Fruit fly (Drosophila melanogaster) whole organism, embryonic: ENCODE data around the gene Appl.

Experiments used
- Atf3 ChIP-seq: fragments of 200-800 bp; sonication (Bioruptor generic); optimal IDR thresholded peaks from 3 replicates; lab custom pipeline; 2016; ENCODE audit warnings: missing biosample characterization, missing genetic modification characterization
- CG10267 ChIP-seq: fragments of 200-800 bp; sonication (Bioruptor generic); optimal IDR thresholded peaks from 2 replicates; lab custom pipeline; 2018; ENCODE audit warnings: missing biosample characterization, mild to moderate bottlenecking, missing genetic modification characterization, moderate library complexity
- CG11456 ChIP-seq: fragments of 200-800 bp; sonication (Bioruptor generic); IDR thresholded peaks from 3 replicates; pipeline ENCODE4 v1.3.6; 2022; ENCODE audit warnings: missing biosample characterization, missing genetic modification characterization
- CG14441 ChIP-seq: fragments of 200-800 bp; sonication (Bioruptor generic); IDR thresholded peaks from 2 replicates; pipeline ENCODE4 v1.3.6; 2022; ENCODE audit warnings: missing biosample characterization, missing genetic modification characterization
- CG15073 ChIP-seq: fragments of 200-800 bp; sonication (Bioruptor generic); optimal IDR thresholded peaks from 2 replicates; lab custom pipeline; 2016; ENCODE audit warnings: missing biosample characterization, missing genetic modification characterization
- CG15514 ChIP-seq: fragments of 200-800 bp; sonication (Bioruptor generic); optimal IDR thresholded peaks from 3 replicates; lab custom pipeline; 2017; ENCODE audit warnings: missing biosample characterization, missing genetic modification characterization, mild to moderate bottlenecking, moderate library complexity, missing genetic modification reagents
- CG16813 ChIP-seq: fragments of 200-800 bp; sonication (Bioruptor generic); IDR thresholded peaks from 3 replicates; pipeline ENCODE4 v1.3.6; 2022; ENCODE audit warnings: missing biosample characterization, missing genetic modification characterization; ENCODE audit not compliant: partially characterized antibody
- CG17361 ChIP-seq: fragments of 200-800 bp; sonication (Bioruptor generic); IDR thresholded peaks from 3 replicates; pipeline ENCODE4 v1.3.6; 2022; ENCODE audit warnings: missing biosample characterization, missing genetic modification characterization
- CG17912 ChIP-seq: fragments of 200-800 bp; sonication (Bioruptor generic); optimal IDR thresholded peaks from 2 replicates; lab custom pipeline; 2018; ENCODE audit warnings: missing biosample characterization, mild to moderate bottlenecking, missing genetic modification characterization
- CG18619 ChIP-seq: fragments of 200-800 bp; sonication (Bioruptor generic); optimal IDR thresholded peaks from 3 replicates; lab custom pipeline; 2017; ENCODE audit warnings: missing biosample characterization, mild to moderate bottlenecking, missing genetic modification characterization
- CG4424 ChIP-seq: fragments of 200-800 bp; sonication (Bioruptor generic); optimal IDR thresholded peaks from 3 replicates; lab custom pipeline; 2016; ENCODE audit warnings: missing biosample characterization, missing genetic modification characterization
- CG6689 ChIP-seq: fragments of 200-800 bp; sonication (Bioruptor generic); IDR thresholded peaks from 2 replicates; pipeline ENCODE4 v1.3.6; 2022; ENCODE audit warnings: missing biosample characterization, missing genetic modification characterization
- CG7745 ChIP-seq: fragments of 200-800 bp; sonication (Bioruptor generic); optimal IDR thresholded peaks from 2 replicates; lab custom pipeline; 2018; ENCODE audit warnings: missing biosample characterization, mild to moderate bottlenecking, missing genetic modification characterization, moderate library complexity
- CG8290 ChIP-seq, 3 experiments: fragments of 200-800 bp; sonication (Bioruptor generic); optimal IDR thresholded peaks; 2 replicates each; lab custom pipeline; 2016 to 2019; ENCODE audit warnings: missing biosample characterization in 3 of 3, missing genetic modification characterization in 3 of 3, mild to moderate bottlenecking in 2 of 3, moderate library complexity in 1 of 3
- CG9727 ChIP-seq: fragments of 200-800 bp; sonication (Bioruptor generic); optimal IDR thresholded peaks from 3 replicates; lab custom pipeline; 2017; ENCODE audit warnings: missing biosample characterization, mild to moderate bottlenecking, missing genetic modification characterization
- CG9932 ChIP-seq: fragments of 200-800 bp; sonication (Bioruptor generic); IDR thresholded peaks from 2 replicates; pipeline ENCODE4 v1.3.6; 2022; ENCODE audit warnings: missing biosample characterization, missing genetic modification characterization
- CTCF ChIP-seq: fragments of 200-800 bp; sonication (Bioruptor generic); optimal IDR thresholded peaks from 2 replicates; lab custom pipeline; 2017; ENCODE audit warnings: missing biosample characterization, mild to moderate bottlenecking, missing genetic modification characterization, moderate library complexity
- D19A ChIP-seq: fragments of 200-800 bp; optimal IDR thresholded peaks from 3 replicates; lab custom pipeline; 2019; ENCODE audit warnings: missing biosample characterization, mild to moderate bottlenecking, missing genetic modification characterization, moderate library complexity
- Dad ChIP-seq: fragments of 200-800 bp; sonication (Bioruptor generic); optimal IDR thresholded peaks from 3 replicates; lab custom pipeline; 2016; ENCODE audit warnings: missing biosample characterization, missing genetic modification characterization
- Doc2 ChIP-seq: fragments of 200-800 bp; sonication (Bioruptor generic); IDR thresholded peaks from 2 replicates; pipeline ENCODE4 v1.3.6; 2022; ENCODE audit warnings: missing biosample characterization, missing genetic modification characterization
- ERR ChIP-seq: fragments of 200-800 bp; sonication (Bioruptor generic); optimal IDR thresholded peaks from 2 replicates; lab custom pipeline; 2016; ENCODE audit warnings: missing biosample characterization, missing genetic modification characterization
- Elba2 ChIP-seq: fragments of 200-800 bp; sonication (Bioruptor generic); optimal IDR thresholded peaks from 3 replicates; lab custom pipeline; 2016; ENCODE audit warnings: missing biosample characterization, missing genetic modification characterization
- GATAe ChIP-seq: fragments of 200-800 bp; sonication (Bioruptor generic); conservative IDR thresholded peaks from 2 replicates; pipeline ENCODE4 v1.3.6; 2022; ENCODE audit warnings: missing biosample characterization, missing genetic modification characterization
- HHEX ChIP-seq: fragments of 200-800 bp; sonication (Bioruptor generic); optimal IDR thresholded peaks from 3 replicates; lab custom pipeline; 2017; ENCODE audit warnings: missing biosample characterization, mild to moderate bottlenecking, missing genetic modification characterization, missing genetic modification reagents
- HLH3B ChIP-seq: fragments of 200-800 bp; sonication (Bioruptor generic); IDR thresholded peaks from 2 replicates; pipeline ENCODE4 v1.3.6; 2022; ENCODE audit warnings: missing biosample characterization, missing genetic modification characterization
- HmgD ChIP-seq: fragments of 200-800 bp; sonication (Bioruptor generic); optimal IDR thresholded peaks from 3 replicates; lab custom pipeline; 2016; ENCODE audit warnings: missing biosample characterization, missing genetic modification characterization
- Hr39 ChIP-seq: fragments of >200 bp; optimal IDR thresholded peaks from 2 replicates; lab custom pipeline; 2017
- Hr51 ChIP-seq, 2 experiments: fragments of 200-800 bp; sonication (Bioruptor generic); optimal IDR thresholded peaks; 2 replicates in 1 of 2; 3 replicates in 1 of 2; lab custom pipeline; 2016 to 2018; ENCODE audit warnings: missing biosample characterization in 2 of 2, missing genetic modification characterization in 2 of 2, mild to moderate bottlenecking in 1 of 2, moderate library complexity in 1 of 2
- Hsf ChIP-seq: fragments of 200-800 bp; sonication (Bioruptor generic); optimal IDR thresholded peaks from 3 replicates; lab custom pipeline; 2016; ENCODE audit warnings: missing biosample characterization, missing genetic modification characterization
- MBD-R2 ChIP-seq: fragments of 200-800 bp; sonication (Bioruptor generic); IDR thresholded peaks from 2 replicates; pipeline ENCODE4 v1.3.6; 2022; ENCODE audit warnings: missing biosample characterization, missing genetic modification characterization
- Myb ChIP-seq: fragments of 200-800 bp; sonication (Bioruptor generic); optimal IDR thresholded peaks from 2 replicates; lab custom pipeline; 2016; ENCODE audit warnings: missing biosample characterization, missing genetic modification characterization
- Ptx1 ChIP-seq: fragments of 200-800 bp; sonication (Bioruptor generic); IDR thresholded peaks from 2 replicates; pipeline ENCODE4 v1.3.6; 2022; ENCODE audit warnings: missing biosample characterization, missing genetic modification characterization
- bbx ChIP-seq: fragments of 200-800 bp; sonication (Bioruptor generic); IDR thresholded peaks from 2 replicates; pipeline ENCODE4 v1.3.6; 2022; ENCODE audit warnings: missing biosample characterization, missing genetic modification characterization; ENCODE audit not compliant: partially characterized antibody
- br ChIP-seq: fragments of >200 bp; optimal IDR thresholded peaks from 2 replicates; lab custom pipeline; 2017
- cwo ChIP-seq: fragments of 200-800 bp; sonication (Bioruptor generic); optimal IDR thresholded peaks from 3 replicates; lab custom pipeline; 2017; ENCODE audit warnings: missing biosample characterization, missing genetic modification characterization, mild to moderate bottlenecking, moderate library complexity, missing genetic modification reagents
- dan ChIP-seq: fragments of 200-800 bp; sonication (Bioruptor generic); IDR thresholded peaks from 2 replicates; pipeline ENCODE4 v1.3.6; 2022; ENCODE audit warnings: missing biosample characterization, missing genetic modification characterization
- dimm ChIP-seq: fragments of 200-800 bp; sonication (Bioruptor generic); IDR thresholded peaks from 2 replicates; pipeline ENCODE4 v1.3.6; 2022; ENCODE audit warnings: missing biosample characterization, missing genetic modification characterization
- gcm ChIP-seq: fragments of 200-800 bp; sonication (Bioruptor generic); optimal IDR thresholded peaks from 2 replicates; lab custom pipeline; 2019; ENCODE audit warnings: missing biosample characterization, mild to moderate bottlenecking, missing genetic modification characterization, moderate library complexity
- gro ChIP-seq: fragments of 200-800 bp; sonication (Bioruptor generic); optimal IDR thresholded peaks from 2 replicates; lab custom pipeline; 2016; ENCODE audit warnings: missing biosample characterization, missing genetic modification characterization
- ham ChIP-seq: fragments of 200-800 bp; sonication (Bioruptor generic); IDR thresholded peaks from 2 replicates; pipeline ENCODE4 v1.3.6; 2022; ENCODE audit warnings: missing biosample characterization, missing genetic modification characterization
- hkb ChIP-seq, 2 experiments: fragments of 200-800 bp in 1 of 2; fragments of >200 bp in 1 of 2; sonication (Bioruptor generic) in 1 of 2; IDR thresholded peaks in 1 of 2; optimal IDR thresholded peaks in 1 of 2; 2 replicates each; pipeline versions ENCODE4 v1.3.6 to Lab custom; 2017 to 2022; ENCODE audit warnings: missing biosample characterization in 1 of 2, missing genetic modification characterization in 1 of 2
- klu ChIP-seq: fragments of 200-800 bp; sonication (Bioruptor generic); IDR thresholded peaks from 2 replicates; pipeline ENCODE4 v1.3.6; 2022; ENCODE audit warnings: missing biosample characterization, missing genetic modification characterization
- knrl ChIP-seq: fragments of 200-800 bp; sonication (Bioruptor generic); IDR thresholded peaks from 3 replicates; pipeline ENCODE4 v1.3.6; 2022; ENCODE audit warnings: missing biosample characterization, missing genetic modification characterization; ENCODE audit not compliant: partially characterized antibody
- mld ChIP-seq: fragments of 200-800 bp; sonication (Bioruptor generic); IDR thresholded peaks from 3 replicates; pipeline ENCODE4 v1.3.6; 2022; ENCODE audit warnings: missing biosample characterization, missing genetic modification characterization; ENCODE audit not compliant: partially characterized antibody
- pb ChIP-seq: fragments of 200-800 bp; sonication (Bioruptor generic); optimal IDR thresholded peaks from 3 replicates; lab custom pipeline; 2016; ENCODE audit warnings: missing biosample characterization, missing genetic modification characterization
- run ChIP-seq: fragments of 200-800 bp; sonication (Bioruptor generic); optimal IDR thresholded peaks from 3 replicates; lab custom pipeline; 2018; ENCODE audit warnings: missing biosample characterization, mild to moderate bottlenecking, missing genetic modification characterization
- salm ChIP-seq: fragments of 200-800 bp; sonication (Bioruptor generic); optimal IDR thresholded peaks from 2 replicates; lab custom pipeline; 2018; ENCODE audit warnings: missing biosample characterization, mild to moderate bottlenecking, missing genetic modification characterization
- scrt ChIP-seq: fragments of 200-800 bp; sonication (Bioruptor generic); optimal IDR thresholded peaks from 2 replicates; lab custom pipeline; 2018; ENCODE audit warnings: missing biosample characterization, mild to moderate bottlenecking, missing genetic modification characterization, moderate library complexity
- sd ChIP-seq: fragments of 200-800 bp; sonication (Bioruptor generic); optimal IDR thresholded peaks from 3 replicates; lab custom pipeline; 2018; ENCODE audit warnings: missing biosample characterization, mild to moderate bottlenecking, missing genetic modification characterization, moderate library complexity
- so ChIP-seq: fragments of 200-800 bp; sonication (Bioruptor generic); IDR thresholded peaks from 3 replicates; pipeline ENCODE4 v1.3.6; 2022; ENCODE audit warnings: missing biosample characterization, missing genetic modification characterization
- vfl ChIP-seq: fragments of 200-800 bp; sonication (Bioruptor generic); optimal IDR thresholded peaks from 2 replicates; lab custom pipeline; 2016; ENCODE audit warnings: missing biosample characterization, missing genetic modification characterization

The Appl gene

dm6 chrX:618583-618982 is 88.3 kb downstream of the Appl start (continued):
- TF ChIP-seq Doc2 (no peak), Elba2 (no peak), CG18619 (GFP tag; lab: Kevin White, UChicago) (no peak), CG9932 (GFP tag; lab: Robert Waterston, UW) (no peak), dimm (GFP tag; lab: Robert Waterston, UW) (no peak), HLH3B (GFP tag; lab: Robert Waterston, UW) (0 out of 2 replicates have a peak, but pooled peaks have one; percentile 21), Hr39 (no peak), Dad (peak; percentile 10), Myb (no peak), CTCF (no peak), CG11456 (GFP tag; lab: Robert Waterston, UW) (0 out of 3 replicates have a peak, but pooled peaks have one; percentile 32), dan (GFP tag; lab: Robert Waterston, UW) (no peak), CG7745 (tag; lab: Kevin White, UChicago) (no peak), D19A (tag; lab: Kevin White, UChicago) (peak; percentile 34), scrt (GFP tag; lab: Kevin White, UChicago) (no peak), salm (no peak), CG15514 (GFP tag; lab: Kevin White, UChicago) (no peak), HmgD (no peak), sd (no peak), CG16813 (GFP tag; lab: Robert Waterston, UW) (no peak), CG4424 (GFP tag; lab: Kevin White, UChicago) (peak; percentile 7), pb (GFP tag; lab: Kevin White, UChicago) (peak; percentile 11), CG6689 (GFP tag; lab: Robert Waterston, UW) (0 out of 2 replicates have a peak, but pooled peaks have one; percentile 29), GATAe (GFP tag; lab: Robert Waterston, UW) (no peak), CG10267 (tag; lab: Kevin White, UChicago) (no peak), Hr51 (GFP tag; optimal IDR thresholded peaks at IDR 0.05; lab: Kevin White, UChicago) (peak in 1 of 2 experiments; percentile 39), cwo (GFP tag; lab: Kevin White, UChicago) (no peak), vfl (peak; percentile 35), CG8290 (GFP tag; optimal IDR thresholded peaks at IDR 0.05; lab: Kevin White, UChicago) (no peak), CG8290 (tag; optimal IDR thresholded peaks at IDR 0.05; lab: Kevin White, UChicago) (peak in 1 of 2 experiments; percentile 27), mld (GFP tag; lab: Robert Waterston, UW) (no peak), so (no peak), bbx (GFP tag; lab: Robert Waterston, UW) (no peak), Ptx1 (GFP tag; lab: Robert Waterston, UW) (peak; percentile 46; the same call in 1 of the 2 replicates), knrl (GFP tag; lab: Robert Waterston, UW) (no peak), br (lab: Kevin White, UChicago) (no peak), gcm (peak; percentile 1), CG9727 (GFP tag; lab: Kevin White, UChicago) (peak; percentile 42), CG17361 (0 out of 3 replicates have a peak, but pooled peaks have one; percentile 11), ERR (GFP tag; lab: Kevin White, UChicago) (no peak), run (tag; lab: Kevin White, UChicago) (no peak), klu (no peak), gro (GFP tag; lab: Kevin White, UChicago) (peak; percentile 12), MBD-R2 (no peak), hkb (optimal IDR thresholded peaks at IDR 0.05; lab: Kevin White, UChicago) (no peak), hkb (GFP tag; IDR thresholded peaks at IDR 0.05; lab: Robert Waterston, UW) (0 out of 2 replicates have a peak, but pooled peaks have one; percentile 28), HHEX (GFP tag; lab: Kevin White, UChicago) (peak; percentile 47), ham (GFP tag; lab: Robert Waterston, UW) (no peak), CG15073 (no peak), Atf3 (no peak), Hsf (peak; percentile 28), CG17912 (no peak), CG14441 (no peak)
